Worm (Caenorhabditis elegans) whole organism, young adult: ENCODE results near the gene clec-180.

Experiments
- B0019.2 ChIP-seq: fragments of 200-800 bp; sonication (Bioruptor generic); conservative IDR thresholded peaks from 2 replicates; pipeline ENCODE4 v1.3.6; 2022; ENCODE audit warnings: missing genetic modification reagents, missing genetic modification characterization, missing compliant biosample characterization
- B0035.1 ChIP-seq: sonication (generic microtip); optimal IDR thresholded peaks from 2 replicates; lab custom pipeline; 2016; ENCODE audit warnings: missing genetic modification characterization, mild to moderate bottlenecking, missing compliant biosample characterization, missing genotype, missing genetic modification reagents
- B0261.1 ChIP-seq: sonication (generic microtip); optimal IDR thresholded peaks from 2 replicates; lab custom pipeline; 2016; ENCODE audit warnings: mild to moderate bottlenecking, missing genetic modification characterization, moderate library complexity, missing compliant biosample characterization
- F49E8.2 ChIP-seq: sonication (generic microtip); optimal IDR thresholded peaks from 3 replicates; lab custom pipeline; 2017; ENCODE audit warnings: missing genetic modification characterization, mild to moderate bottlenecking, missing compliant biosample characterization, antibody characterized with exemption, moderate library complexity; ENCODE audit not compliant: insufficient read depth
- F57A8.1 ChIP-seq: fragments of 200-800 bp; sonication (Bioruptor generic); optimal IDR thresholded peaks from 2 replicates; lab custom pipeline; 2018; ENCODE audit warnings: mild to moderate bottlenecking, missing genetic modification characterization, moderate library complexity, missing compliant biosample characterization
- K11D2.4 ChIP-seq: fragments of 200-800 bp; sonication (Bioruptor generic); IDR thresholded peaks from 2 replicates; pipeline ENCODE4 v1.3.6; 2022; ENCODE audit warnings: missing genetic modification reagents, missing genetic modification characterization, missing compliant biosample characterization
- Y53G8AR.9 ChIP-seq: fragments of 200-800 bp; sonication (Bioruptor generic); conservative IDR thresholded peaks from 2 replicates; pipeline ENCODE4 v1.3.6; 2022; ENCODE audit warnings: missing genetic modification reagents, missing genetic modification characterization, missing compliant biosample characterization
- Y79H2A.3 ChIP-seq: fragments of 200-800 bp; sonication (Bioruptor generic); conservative IDR thresholded peaks from 2 replicates; pipeline ENCODE4 v1.3.6; 2022; ENCODE audit warnings: missing genetic modification reagents, missing genetic modification characterization, missing compliant biosample characterization
- Y95B8A.8 ChIP-seq: fragments of 200-800 bp; sonication (Bioruptor generic); IDR thresholded peaks from 2 replicates; pipeline ENCODE4 v1.3.6; 2022; ENCODE audit warnings: missing genetic modification reagents, missing genetic modification characterization, missing compliant biosample characterization
- ZK185.1 ChIP-seq: sonication (generic microtip); optimal IDR thresholded peaks from 2 replicates; lab custom pipeline; 2016; ENCODE audit warnings: mild to moderate bottlenecking, missing genetic modification characterization, missing compliant biosample characterization; ENCODE audit not compliant: poor library complexity, severe bottlenecking
- ama-1 ChIP-seq, 3 experiments: fragments of 150-350 bp in 1 of 3; sonication (generic microtip) in 2 of 3; optimal IDR thresholded peaks; 2 replicates each; lab custom pipeline; 2014 to 2018; ENCODE audit warnings: missing biosample characterization in 2 of 3, missing genetic modification characterization in 2 of 3, missing genetic modification reagents in 2 of 3
- atf-7 ChIP-seq: sonication (generic microtip); optimal IDR thresholded peaks from 2 replicates; lab custom pipeline; 2017; ENCODE audit warnings: mild to moderate bottlenecking, missing genetic modification characterization, missing compliant biosample characterization
- attf-5 ChIP-seq: fragments of 200-800 bp; sonication (Bioruptor generic); optimal IDR thresholded peaks from 2 replicates; lab custom pipeline; 2018; ENCODE audit warnings: mild to moderate bottlenecking, missing genetic modification characterization, missing compliant biosample characterization
- attf-6 ChIP-seq: fragments of 200-800 bp; sonication (Bioruptor generic); IDR thresholded peaks from 2 replicates; pipeline ENCODE4 v1.3.6; 2022; ENCODE audit warnings: missing genetic modification reagents, missing genetic modification characterization, missing compliant biosample characterization
- cebp-1 ChIP-seq, 2 experiments: fragments of 200-800 bp in 1 of 2; sonication (Bioruptor generic) in 1 of 2; sonication (generic microtip) in 1 of 2; IDR thresholded peaks in 1 of 2; optimal IDR thresholded peaks in 1 of 2; 2 replicates each; pipeline versions ENCODE4 v1.3.6 to Lab custom; 2017 to 2022; ENCODE audit warnings: missing compliant biosample characterization in 2 of 2, missing genetic modification characterization in 2 of 2, mild to moderate bottlenecking in 1 of 2, missing genetic modification reagents in 1 of 2, moderate library complexity in 1 of 2
- cebp-2 ChIP-seq: fragments of 200-800 bp; sonication (Bioruptor generic); IDR thresholded peaks from 2 replicates; pipeline ENCODE4 v1.3.6; 2022; ENCODE audit warnings: missing genetic modification characterization, missing compliant biosample characterization
- ceh-100 ChIP-seq: fragments of 200-800 bp; sonication (Bioruptor generic); IDR thresholded peaks from 2 replicates; pipeline ENCODE4 v1.3.6; 2022; ENCODE audit warnings: missing genetic modification reagents, missing genetic modification characterization, missing compliant biosample characterization
- ceh-40 ChIP-seq: fragments of 200-800 bp; sonication (Bioruptor generic); IDR thresholded peaks from 2 replicates; pipeline ENCODE4 v1.3.6; 2022; ENCODE audit warnings: missing genetic modification characterization, missing compliant biosample characterization
- ceh-58 ChIP-seq: fragments of 200-800 bp; sonication (Bioruptor generic); IDR thresholded peaks from 2 replicates; pipeline ENCODE4 v1.3.6; 2022; ENCODE audit warnings: missing genetic modification characterization, missing compliant biosample characterization
- efl-1 ChIP-seq: fragments of 150-350 bp; optimal IDR thresholded peaks from 2 replicates; lab custom pipeline; 2014; ENCODE audit warnings: missing biosample characterization, missing genetic modification reagents, missing genetic modification characterization
- egl-44 ChIP-seq: fragments of 200-800 bp; sonication (Bioruptor generic); IDR thresholded peaks from 2 replicates; pipeline ENCODE4 v1.3.6; 2022; ENCODE audit warnings: missing genetic modification reagents, missing genetic modification characterization, missing compliant biosample characterization
- ekl-4 ChIP-seq: fragments of 200-800 bp; sonication (Bioruptor generic); IDR thresholded peaks from 2 replicates; pipeline ENCODE4 v1.3.6; 2022; ENCODE audit warnings: missing genetic modification reagents, missing genetic modification characterization, missing compliant biosample characterization
- ets-4 ChIP-seq: fragments of 200-800 bp; sonication (Bioruptor generic); optimal IDR thresholded peaks from 2 replicates; lab custom pipeline; 2018; ENCODE audit warnings: mild to moderate bottlenecking, missing genetic modification characterization, missing compliant biosample characterization
- gei-17 ChIP-seq: fragments of 200-800 bp; sonication (Bioruptor generic); optimal IDR thresholded peaks from 2 replicates; lab custom pipeline; 2018; ENCODE audit warnings: mild to moderate bottlenecking, missing genetic modification characterization, missing compliant biosample characterization
- hlh-12 ChIP-seq: sonication (generic microtip); optimal IDR thresholded peaks from 2 replicates; lab custom pipeline; 2016; ENCODE audit warnings: missing genetic modification characterization, missing compliant biosample characterization
- hrde-1 ChIP-seq: sonication (generic microtip); optimal IDR thresholded peaks from 2 replicates; lab custom pipeline; 2016; ENCODE audit warnings: missing genetic modification characterization, mild to moderate bottlenecking, missing compliant biosample characterization, moderate library complexity, missing genotype, missing genetic modification reagents, borderline replicate concordance
- hsf-1 ChIP-seq: fragments of 200-800 bp; sonication (Bioruptor generic); IDR thresholded peaks from 2 replicates; pipeline ENCODE4 v1.3.6; 2022; ENCODE audit warnings: missing genetic modification reagents, missing genetic modification characterization, missing compliant biosample characterization
- let-607 ChIP-seq, 2 experiments: fragments of 200-800 bp in 1 of 2; sonication (Bioruptor generic) in 1 of 2; sonication (generic microtip) in 1 of 2; optimal IDR thresholded peaks; 2 replicates each; lab custom pipeline; 2016 to 2018; ENCODE audit warnings: mild to moderate bottlenecking in 2 of 2, missing compliant biosample characterization in 2 of 2, missing genetic modification characterization in 2 of 2, moderate library complexity in 2 of 2, missing genotype in 1 of 2
- lin-35 ChIP-seq, 3 experiments: fragments of 150-350 bp in 2 of 3; sonication (generic microtip) in 1 of 3; optimal IDR thresholded peaks; 2 replicates each; lab custom pipeline; 2014 to 2018; ENCODE audit warnings: missing biosample characterization in 3 of 3, missing genetic modification characterization in 3 of 3, missing genetic modification reagents in 3 of 3
- lin-54 ChIP-seq: fragments of 200-800 bp; sonication (Bioruptor generic); optimal IDR thresholded peaks from 2 replicates; lab custom pipeline; 2018; ENCODE audit warnings: mild to moderate bottlenecking, missing genetic modification characterization, missing compliant biosample characterization
- lir-1 ChIP-seq: fragments of 200-800 bp; sonication (Bioruptor generic); conservative IDR thresholded peaks from 2 replicates; pipeline ENCODE4 v1.3.6; 2022; ENCODE audit warnings: missing genetic modification reagents, missing genetic modification characterization, missing compliant biosample characterization
- madf-3 ChIP-seq: fragments of 200-800 bp; sonication (Bioruptor generic); IDR thresholded peaks from 2 replicates; pipeline ENCODE4 v1.3.6; 2022; ENCODE audit warnings: missing genetic modification reagents, missing genetic modification characterization, missing compliant biosample characterization
- mcd-1 ChIP-seq: fragments of 200-800 bp; sonication (Bioruptor generic); IDR thresholded peaks from 2 replicates; pipeline ENCODE4 v1.3.6; 2022; ENCODE audit warnings: missing genetic modification reagents, missing genetic modification characterization, missing compliant biosample characterization
- nhr-179 ChIP-seq: sonication (generic microtip); optimal IDR thresholded peaks from 2 replicates; lab custom pipeline; 2016; ENCODE audit warnings: mild to moderate bottlenecking, missing genetic modification characterization, missing compliant biosample characterization
- nhr-27 ChIP-seq: fragments of 200-800 bp; sonication (Bioruptor generic); optimal IDR thresholded peaks from 2 replicates; lab custom pipeline; 2018; ENCODE audit warnings: mild to moderate bottlenecking, missing genetic modification characterization, moderate library complexity, missing compliant biosample characterization
- nhr-80 ChIP-seq: sonication (generic microtip); optimal IDR thresholded peaks from 2 replicates; lab custom pipeline; 2016; ENCODE audit warnings: missing genetic modification characterization, missing compliant biosample characterization
- rpc-1 ChIP-seq, 2 experiments: fragments of 150-350 bp in 1 of 2; sonication (generic microtip) in 1 of 2; optimal IDR thresholded peaks; 2 replicates each; lab custom pipeline; 2014 to 2018; ENCODE audit warnings: missing biosample characterization in 1 of 2, missing genetic modification characterization in 1 of 2, missing genetic modification reagents in 1 of 2, missing genotype in 1 of 2
- sea-2 ChIP-seq: fragments of 200-800 bp; sonication (Bioruptor generic); IDR thresholded peaks from 2 replicates; pipeline ENCODE4 v1.3.6; 2022; ENCODE audit warnings: missing genetic modification characterization, missing compliant biosample characterization
- snpc-3.4 ChIP-seq: sonication (generic microtip); optimal IDR thresholded peaks from 2 replicates; lab custom pipeline; 2017; ENCODE audit warnings: missing genetic modification characterization, mild to moderate bottlenecking, missing compliant biosample characterization, antibody characterized with exemption, moderate library complexity, missing genotype, missing genetic modification reagents
- snpc-4 ChIP-seq, 5 experiments: fragments of 150-350 bp in 1 of 5; sonication (generic microtip) in 4 of 5; optimal IDR thresholded peaks; 2 replicates each; lab custom pipeline; 2014 to 2018; ENCODE audit warnings: missing genetic modification characterization in 5 of 5, missing biosample characterization in 3 of 5, antibody characterized with exemption in 2 of 5, mild to moderate bottlenecking in 2 of 5, missing compliant biosample characterization in 2 of 5, missing genotype in 2 of 5, moderate library complexity in 2 of 5, missing genetic modification reagents in 1 of 5
- somi-1 ChIP-seq: fragments of 200-800 bp; sonication (Bioruptor generic); optimal IDR thresholded peaks from 2 replicates; lab custom pipeline; 2018; ENCODE audit warnings: mild to moderate bottlenecking, missing genetic modification characterization, missing compliant biosample characterization
- tbx-9 ChIP-seq: sonication (generic microtip); optimal IDR thresholded peaks from 2 replicates; lab custom pipeline; 2016; ENCODE audit warnings: borderline replicate concordance, missing genetic modification characterization, inconsistent platforms, missing compliant biosample characterization
- xnd-1 ChIP-seq: sonication (generic microtip); optimal IDR thresholded peaks from 2 replicates; lab custom pipeline; 2016; ENCODE audit warnings: missing genotype, missing genetic modification reagents, missing genetic modification characterization, missing compliant biosample characterization
- zfh-2 ChIP-seq: fragments of 200-800 bp; sonication (Bioruptor generic); conservative IDR thresholded peaks from 2 replicates; pipeline ENCODE4 v1.3.6; 2022; ENCODE audit warnings: missing genetic modification reagents, missing genetic modification characterization, missing compliant biosample characterization
- zim-3 ChIP-seq: sonication (generic microtip); optimal IDR thresholded peaks from 2 replicates; lab custom pipeline; 2017; ENCODE audit warnings: mild to moderate bottlenecking, missing genetic modification characterization, moderate library complexity, missing compliant biosample characterization
- ztf-26 ChIP-seq: sonication (generic microtip); optimal IDR thresholded peaks from 2 replicates; lab custom pipeline; 2017; ENCODE audit warnings: missing genetic modification characterization, missing compliant biosample characterization

clec-180 gene

DNA sequence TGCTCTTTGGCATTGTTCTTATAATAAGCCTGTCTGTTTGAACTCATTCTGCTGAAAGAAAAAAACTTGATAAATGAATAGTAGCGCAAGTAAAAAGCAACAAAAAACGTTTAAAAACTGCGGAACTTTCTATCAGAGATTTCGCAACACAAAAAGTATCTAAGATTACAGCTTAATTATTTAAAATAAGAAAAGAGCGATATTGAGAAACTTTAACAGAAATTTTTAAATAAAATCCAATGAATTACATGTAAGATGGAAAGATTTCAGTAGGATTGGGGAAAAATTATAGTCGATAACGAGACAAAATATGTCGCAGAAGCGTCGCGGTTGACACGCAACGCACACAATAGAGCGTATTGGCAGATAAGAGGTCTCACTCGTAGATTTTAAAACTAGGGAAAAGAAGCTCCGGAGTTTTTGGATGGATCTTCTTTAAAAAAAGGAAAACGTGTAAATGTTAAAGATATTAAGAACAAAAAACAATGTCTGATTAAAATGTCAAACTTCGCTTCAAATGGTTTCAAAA, 7.0 kb upstream of the clec-180 start, which contains the start of gene ima-3:
TSS of gene ima-3 (minus strand) at position 51 of the 529 bp plus-strand sequence.
- peak; percentile 12 for TF ChIP-seq nhr-80 (tag; lab: Kevin White, UChicago)
- no peak for TF ChIP-seq hsf-1
- TF ChIP-seq egl-44 (GFP tag; lab: Robert Waterston, UW): no peak
- TF ChIP-seq zfh-2: no peak
- no peak for TF ChIP-seq ceh-40
- no peak for TF ChIP-seq Y95B8A.8 (GFP tag; lab: Robert Waterston, UW)
- TF ChIP-seq atf-7 (tag; lab: Kevin White, UChicago): no peak
- no peak for TF ChIP-seq Y53G8AR.9 (GFP tag; lab: Robert Waterston, UW)
- no peak for TF ChIP-seq ZK185.1 (tag; lab: Kevin White, UChicago)
- TF ChIP-seq B0261.1 (tag; lab: Kevin White, UChicago): no peak
- TF ChIP-seq cebp-1 (GFP tag; IDR thresholded peaks at IDR 0.05; lab: Robert Waterston, UW): no peak
- peak; percentile 75 for TF ChIP-seq cebp-1 (tag; optimal IDR thresholded peaks at IDR 0.05; lab: Kevin White, UChicago)
- TF ChIP-seq sea-2 (GFP tag; lab: Robert Waterston, UW): no peak
- TF ChIP-seq ama-1 (optimal IDR thresholded peaks at IDR 0.05; lab: Kevin White, UChicago): no peak
- no peak for TF ChIP-seq ama-1 (GFP tag; optimal IDR thresholded peaks at IDR 0.05; lab: Kevin White, UChicago)
- no peak for TF ChIP-seq rpc-1 (optimal IDR thresholded peaks at IDR 0.05; lab: Kevin White, UChicago)
- TF ChIP-seq rpc-1 (tag; optimal IDR thresholded peaks at IDR 0.05; lab: Kevin White, UChicago): no peak
- TF ChIP-seq attf-5 (GFP tag; lab: Kevin White, UChicago): peak; percentile 86
- TF ChIP-seq ekl-4 (GFP tag; lab: Robert Waterston, UW): no peak
- no peak for TF ChIP-seq F49E8.2
- TF ChIP-seq snpc-4 (GFP tag; optimal IDR thresholded peaks at IDR 0.05; lab: Kevin White, UChicago): no peak
- TF ChIP-seq snpc-4 (tag; optimal IDR thresholded peaks at IDR 0.05; lab: Kevin White, UChicago): peak in 1 of 4 experiments; percentile 63
- TF ChIP-seq lin-54 (GFP tag; lab: Kevin White, UChicago): no peak
- TF ChIP-seq B0019.2: no peak
- TF ChIP-seq tbx-9 (tag; lab: Kevin White, UChicago): no peak
- peak; percentile 81 for TF ChIP-seq madf-3 (GFP tag; lab: Robert Waterston, UW)
- TF ChIP-seq lir-1 (GFP tag; lab: Robert Waterston, UW): no peak
- TF ChIP-seq gei-17 (GFP tag; lab: Kevin White, UChicago): no peak
- TF ChIP-seq B0035.1: no peak
- TF ChIP-seq snpc-3.4 (tag; lab: Kevin White, UChicago): no peak
- TF ChIP-seq efl-1: no peak
- no peak for TF ChIP-seq K11D2.4 (GFP tag; lab: Robert Waterston, UW)
- TF ChIP-seq F57A8.1 (GFP tag; lab: Kevin White, UChicago): no peak
- no peak for TF ChIP-seq hrde-1
- no peak for TF ChIP-seq xnd-1 (tag; lab: Kevin White, UChicago)
- TF ChIP-seq hlh-12: no peak
- no peak for TF ChIP-seq nhr-179 (tag; lab: Kevin White, UChicago)
- no peak for TF ChIP-seq cebp-2 (GFP tag; lab: Robert Waterston, UW)
- no peak for TF ChIP-seq Y79H2A.3 (GFP tag; lab: Robert Waterston, UW)
- TF ChIP-seq ceh-100 (GFP tag; lab: Robert Waterston, UW): peak; percentile 56; the same call in 1 of the 2 replicates
- TF ChIP-seq ceh-58 (GFP tag; lab: Robert Waterston, UW): no peak
- TF ChIP-seq nhr-27: no peak
- TF ChIP-seq lin-35 (GFP tag; optimal IDR thresholded peaks at IDR 0.05; lab: Kevin White, UChicago): no peak
- no peak for TF ChIP-seq ztf-26 (tag; lab: Kevin White, UChicago)
- no peak for TF ChIP-seq let-607 (tag; optimal IDR thresholded peaks at IDR 0.05; lab: Kevin White, UChicago)
- TF ChIP-seq ets-4: no peak
- TF ChIP-seq zim-3 (tag; lab: Kevin White, UChicago): no peak
- 0 out of 2 replicates have a peak, but pooled peaks have one; percentile 44 for TF ChIP-seq mcd-1 (GFP tag; lab: Robert Waterston, UW)
- TF ChIP-seq somi-1 (GFP tag; lab: Kevin White, UChicago): no peak
- TF ChIP-seq attf-6: no peak
